Fruit fly (Drosophila melanogaster): Measurements from ENCODE around the gene chinmo.

chinmo gene

dm6 chr2L:1737057-1737581 lies 86.1 kb downstream of the chinmo start (continued):
- TF ChIP-seq peb (GFP tag; IDR thresholded peaks at IDR 0.05), result peak; percentile 82
- peak; percentile 85 for TF ChIP-seq CG14667 (GFP tag; IDR thresholded peaks at IDR 0.05)
- TF ChIP-seq Dbx (GFP tag; IDR thresholded peaks at IDR 0.05), result peak; percentile 78; the same call in 2 of the 3 replicates
- TF ChIP-seq CG1647 (GFP tag; optimal IDR thresholded peaks at IDR 0.05), result peak; percentile 62
- peak; percentile 57 for TF ChIP-seq CG15696 (tag; optimal IDR thresholded peaks at IDR 0.05)
- peak; percentile 80 for TF ChIP-seq maf-S (GFP tag; optimal IDR thresholded peaks at IDR 0.05)
- peak; percentile 77 for TF ChIP-seq CG1233 (GFP tag; optimal IDR thresholded peaks at IDR 0.05)
- peak; percentile 84 for TF ChIP-seq Aef1 (GFP tag; IDR thresholded peaks at IDR 0.05)
- TF ChIP-seq ro (GFP tag; IDR thresholded peaks at IDR 0.05), result peak; percentile 69
- peak; percentile 93 for TF ChIP-seq CG17359 (tag; optimal IDR thresholded peaks at IDR 0.05)
- TF ChIP-seq D19B (GFP tag; optimal IDR thresholded peaks at IDR 0.05), result peak; percentile 97
- peak; percentile 87 to 94 for TF ChIP-seq chif (GFP tag; optimal IDR thresholded peaks at IDR 0.05)
- TF ChIP-seq CG7928 (GFP tag; optimal IDR thresholded peaks at IDR 0.05), result peak; percentile 48
- no peak for TF ChIP-seq vnd (GFP tag; IDR thresholded peaks at IDR 0.05; ENCODE audit: partially characterized antibody)
- peak; percentile 92 for TF ChIP-seq mam (GFP tag; optimal IDR thresholded peaks at IDR 0.05)
- peak; percentile 92 for TF ChIP-seq fd96Cb (tag; optimal IDR thresholded peaks at IDR 0.05)
- peak; percentile 39 for TF ChIP-seq CG7987 (GFP tag; optimal IDR thresholded peaks at IDR 0.05)
- peak; percentile 88 for TF ChIP-seq CG2678 (tag; optimal IDR thresholded peaks at IDR 0.05)
- TF ChIP-seq CG8359 (GFP tag; optimal IDR thresholded peaks at IDR 0.05; ENCODE audit: borderline replicate concordance), result peak; percentile 51
- TF ChIP-seq CG12219 (GFP tag; optimal IDR thresholded peaks at IDR 0.05), result peak; percentile 76
- TF ChIP-seq CG11723 (GFP tag; optimal IDR thresholded peaks at IDR 0.05), result peak; percentile 60
- TF ChIP-seq CG15601 (tag; optimal IDR thresholded peaks at IDR 0.05), result peak; percentile 69
- TF ChIP-seq CG6683 (GFP tag; optimal IDR thresholded peaks at IDR 0.05), result peak; percentile 73
- peak; percentile 87 for TF ChIP-seq CG11695 (GFP tag; IDR thresholded peaks at IDR 0.05)
- peak; percentile 89 for TF ChIP-seq cato (GFP tag; optimal IDR thresholded peaks at IDR 0.05; ENCODE audit: borderline replicate concordance)
- TF ChIP-seq sima (GFP tag; optimal IDR thresholded peaks at IDR 0.05), result peak; percentile 36
- TF ChIP-seq ems (GFP tag; optimal IDR thresholded peaks at IDR 0.05), result peak; percentile 82
- no peak for TF ChIP-seq dimm (GFP tag; IDR thresholded peaks at IDR 0.05)
- peak; percentile 83 for TF ChIP-seq ab (GFP tag; optimal IDR thresholded peaks at IDR 0.05)
- TF ChIP-seq Dll (GFP tag; IDR thresholded peaks at IDR 0.05; ENCODE audit: partially characterized antibody), result no peak
- TF ChIP-seq CG32532 (GFP tag; IDR thresholded peaks at IDR 0.05), result peak; percentile 85
- peak; percentile 93 for TF ChIP-seq Hsf (GFP tag; optimal IDR thresholded peaks at IDR 0.05)
- peak; percentile 53 for TF ChIP-seq vfl (GFP tag; optimal IDR thresholded peaks at IDR 0.05)
- peak; percentile 90 for TF ChIP-seq Atf3 (GFP tag; optimal IDR thresholded peaks at IDR 0.05)
- peak; percentile 66 for TF ChIP-seq B-H1 (GFP tag; IDR thresholded peaks at IDR 0.05)
- TF ChIP-seq tio (GFP tag; optimal IDR thresholded peaks at IDR 0.05), result peak; percentile 92
- peak; percentile 68 for TF ChIP-seq gro (GFP tag; optimal IDR thresholded peaks at IDR 0.05)
- TF ChIP-seq Nf-YB (GFP tag; optimal IDR thresholded peaks at IDR 0.05), result peak; percentile 65
- TF ChIP-seq CG4617 (GFP tag; optimal IDR thresholded peaks at IDR 0.05; ENCODE audit: borderline replicate concordance), result peak; percentile 72
- no peak for TF ChIP-seq pita (GFP tag; optimal IDR thresholded peaks at IDR 0.05)
- peak; percentile 92 for TF ChIP-seq CG12942 (GFP tag; optimal IDR thresholded peaks at IDR 0.05)
- TF ChIP-seq wdn (GFP tag; IDR thresholded peaks at IDR 0.05), result peak; percentile 72
- TF ChIP-seq CoRest (tag; optimal IDR thresholded peaks at IDR 0.05), result peak; percentile 87
- no peak; the same call in 1 of the 2 replicates for TF ChIP-seq sens-2 (GFP tag; IDR thresholded peaks at IDR 0.05)
- TF ChIP-seq vvl (GFP tag; IDR thresholded peaks at IDR 0.05), result peak; percentile 90
- TF ChIP-seq CG2202 (tag; optimal IDR thresholded peaks at IDR 0.05), result peak; percentile 69
- peak; percentile 72 for TF ChIP-seq NC2β (GFP tag; optimal IDR thresholded peaks at IDR 0.05)
- TF ChIP-seq mirr (GFP tag; optimal IDR thresholded peaks at IDR 0.05), result peak; percentile 40
- TF ChIP-seq ERR (GFP tag; optimal IDR thresholded peaks at IDR 0.05), result peak; percentile 63
- 0 out of 2 replicates have a peak, but pooled peaks have one; percentile 10 for TF ChIP-seq Scr (GFP tag; IDR thresholded peaks at IDR 0.05; ENCODE audit: partially characterized antibody)
